Fruit fly (Drosophila melanogaster) ovary, adult (tissue): ENCODE data around the gene Gp93.
"Not testable (repeated sequence)": the region's sequence is repeated elsewhere in the genome, so short reads cannot be mapped to it uniquely, and the experiment has no call there.

ENCODE experiments used
- CG17801 ChIP-seq: fragments of 200-800 bp; optimal IDR thresholded peaks from 2 replicates; lab custom pipeline; 2019; ENCODE audit warnings: missing biosample characterization, mild to moderate bottlenecking, missing genetic modification characterization, moderate library complexity; ENCODE audit not compliant: partially characterized antibody

Gp93 gene

dm6 chr3R:27928984-27929924, 19.3 kb upstream of the Gp93 start:
- TF ChIP-seq CG17801 (GFP tag; lab: Kevin White, UChicago) = no peak

DNA sequence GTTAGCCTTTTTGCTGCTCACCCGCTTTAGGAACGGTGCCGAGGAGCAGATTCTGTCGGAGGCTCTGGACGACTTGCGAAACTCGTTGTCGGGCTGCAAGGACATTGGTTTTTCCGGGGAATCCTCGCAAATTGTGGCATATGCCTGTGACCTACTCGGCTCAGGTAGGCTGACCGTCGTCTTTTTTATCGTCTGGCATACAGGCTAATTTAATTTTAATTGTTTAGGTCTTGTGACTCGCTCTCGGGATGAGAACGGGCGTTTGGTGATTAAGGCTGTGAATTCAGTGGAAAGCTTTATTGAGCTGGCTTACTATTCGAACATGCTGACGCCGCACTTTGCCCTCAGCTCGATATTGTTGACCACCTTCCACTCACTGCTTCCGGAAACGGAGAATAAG, 17.1 kb upstream of the Gp93 start:
- no peak for TF ChIP-seq CG17801 (GFP tag; lab: Kevin White, UChicago)

- peak; percentile 31 for TF ChIP-seq CG17801 (GFP tag; lab: Kevin White, UChicago)
These were observed 10.5 kb upstream of the Gp93 start, which contains the start of the genes NSD and BOD1 for dm6 chr3R:27937752-27938694. Gene NSD (minus strand): TSS chr3R:27937853. Gene BOD1 (plus strand): TSS chr3R:27938245.

- no peak for TF ChIP-seq CG17801 (GFP tag; lab: Kevin White, UChicago)
These were observed 3.1 kb upstream of the Gp93 start for dm6 chr3R:27945398-27945797.

dm6 chr3R:27946555-27947204, 1.8 kb upstream of the Gp93 start:
- TF ChIP-seq CG17801 (GFP tag; lab: Kevin White, UChicago) = no peak

DNA sequence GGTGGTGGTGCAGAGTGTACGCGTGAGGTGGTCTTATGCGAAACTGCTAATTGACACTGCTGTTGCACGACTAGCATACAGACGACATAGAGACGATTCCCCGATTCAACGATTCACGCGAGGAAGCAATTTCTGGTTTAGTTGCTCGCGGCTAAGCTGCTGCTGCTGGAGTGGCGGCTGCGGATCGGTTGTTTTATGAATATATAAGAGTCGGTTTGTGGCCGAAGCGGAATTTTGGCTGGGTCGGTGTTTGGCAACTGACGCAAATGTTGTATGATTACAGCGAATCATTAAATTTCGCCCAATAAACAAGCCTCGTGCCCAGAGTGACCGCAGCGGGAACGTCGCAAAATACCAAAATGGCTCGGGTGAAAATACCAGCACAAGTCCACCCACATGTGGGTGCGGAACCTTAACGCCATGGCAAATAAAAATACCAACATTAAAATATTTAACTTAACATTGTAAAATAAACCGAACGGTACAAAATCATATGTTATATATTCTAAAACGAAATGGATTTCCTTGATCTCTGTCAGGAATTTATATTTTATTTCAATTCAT, 747 bp upstream of the Gp93 start, which contains the start of gene mfrn:
TSS of gene mfrn (minus strand) at position 340 of the 564 bp plus-strand sequence.
- no peak for TF ChIP-seq CG17801 (GFP tag; lab: Kevin White, UChicago)

- no peak for TF ChIP-seq CG17801 (GFP tag; lab: Kevin White, UChicago)
These were observed 5.4 kb downstream of the Gp93 start, which contains the start of gene CG4951 for dm6 chr3R:27953890-27954289. Gene CG4951 (minus strand): TSS chr3R:27954112.

- TF ChIP-seq CG17801 (GFP tag; lab: Kevin White, UChicago) = no peak
These were observed 6.0 kb downstream of the Gp93 start, which contains the start of gene Nep7 for dm6 chr3R:27954533-27954932. Gene Nep7 (plus strand): TSS chr3R:27954917.

DNA sequence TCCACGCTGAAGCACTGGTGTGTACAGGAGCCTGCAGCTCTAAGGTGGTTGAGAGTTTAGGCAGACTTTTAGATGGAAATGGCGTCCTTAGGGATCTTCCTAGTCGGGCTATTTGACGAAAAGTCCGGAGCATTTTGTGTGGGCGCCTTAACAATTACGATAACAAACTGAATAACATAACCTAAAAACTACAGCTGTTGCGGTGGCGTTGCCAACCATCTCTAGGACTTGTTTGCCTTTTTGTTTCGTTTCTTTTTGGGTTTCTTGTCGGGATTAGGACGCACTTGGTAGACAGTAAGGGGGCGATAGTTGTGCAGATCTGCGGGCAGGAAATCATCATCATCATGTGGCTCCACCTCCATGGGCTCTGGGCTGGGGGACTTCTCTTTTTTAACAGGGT, 9.5 kb downstream of the Gp93 start:
- no peak for TF ChIP-seq CG17801 (GFP tag; lab: Kevin White, UChicago)

dm6 chr3R:27959145-27959544, 10.6 kb downstream of the Gp93 start, which contains the start of the genes CG42487 and CG4884:
Gene CG42487 (minus strand): TSS chr3R:27959245.
Gene CG4884 (minus strand): TSS chr3R:27959245.
- TF ChIP-seq CG17801 (GFP tag; lab: Kevin White, UChicago) = not testable (repeated sequence)

DNA sequence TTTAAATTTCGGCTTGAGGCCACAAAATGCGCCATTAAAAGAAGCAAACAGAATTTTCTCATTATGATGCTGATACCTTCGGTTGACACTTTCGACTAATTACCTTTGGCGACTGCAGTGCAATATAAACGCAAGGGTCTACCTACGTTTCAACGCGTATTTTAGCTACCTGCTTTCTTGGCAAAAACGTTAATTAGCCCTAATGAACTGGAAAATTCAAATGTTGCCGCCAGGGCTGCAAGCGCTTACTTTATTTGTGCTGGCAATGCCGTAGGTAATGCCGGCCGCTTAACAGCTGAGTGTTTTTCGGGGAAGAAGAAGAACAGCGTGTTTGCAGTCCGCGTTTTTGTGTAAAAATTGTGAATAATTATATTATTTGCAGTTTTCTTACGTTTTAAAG, 12.0 kb downstream of the Gp93 start, which contains the start of gene CG31253:
TSS of gene CG31253 (minus strand) at position 101 of the 400 bp plus-strand sequence.
- TF ChIP-seq CG17801 (GFP tag; lab: Kevin White, UChicago) = not testable (repeated sequence)

DNA sequence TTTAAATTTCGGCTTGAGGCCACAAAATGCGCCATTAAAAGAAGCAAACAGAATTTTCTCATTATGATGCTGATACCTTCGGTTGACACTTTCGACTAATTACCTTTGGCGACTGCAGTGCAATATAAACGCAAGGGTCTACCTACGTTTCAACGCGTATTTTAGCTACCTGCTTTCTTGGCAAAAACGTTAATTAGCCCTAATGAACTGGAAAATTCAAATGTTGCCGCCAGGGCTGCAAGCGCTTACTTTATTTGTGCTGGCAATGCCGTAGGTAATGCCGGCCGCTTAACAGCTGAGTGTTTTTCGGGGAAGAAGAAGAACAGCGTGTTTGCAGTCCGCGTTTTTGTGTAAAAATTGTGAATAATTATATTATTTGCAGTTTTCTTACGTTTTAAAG, 14.6 kb downstream of the Gp93 start, which contains the start of the genes CG31131 and CG4849:
TSS of gene CG31131 (minus strand) at position 101 of the 400 bp plus-strand sequence.
TSS of gene CG4849 (plus strand) at position 297 of the 400 bp plus-strand sequence.
- not testable (repeated sequence) for TF ChIP-seq CG17801 (GFP tag; lab: Kevin White, UChicago)

DNA sequence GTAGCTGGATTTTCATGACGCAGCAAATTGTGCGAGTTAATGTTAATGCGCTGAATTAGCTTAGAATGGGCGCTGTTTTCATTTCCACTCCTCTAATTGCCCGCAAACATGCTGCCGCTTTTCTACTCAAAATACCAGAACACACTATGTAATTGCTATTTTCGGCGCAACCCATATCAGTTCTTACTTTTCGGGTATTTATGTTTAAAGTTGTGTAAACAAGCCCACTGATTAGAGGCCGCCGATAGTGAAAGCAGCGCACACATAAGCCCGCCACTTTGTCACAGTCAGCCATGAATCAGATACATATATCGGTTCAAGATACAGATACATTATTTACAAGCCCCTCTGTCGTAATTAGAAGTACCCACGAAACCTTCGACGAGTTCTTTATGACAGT, 38.3 kb downstream of the Gp93 start:
- no peak for TF ChIP-seq CG17801 (GFP tag; lab: Kevin White, UChicago)
